Fruit fly (Drosophila melanogaster): ENCODE data around the gene CG14223.

The CG14223 gene

DNA sequence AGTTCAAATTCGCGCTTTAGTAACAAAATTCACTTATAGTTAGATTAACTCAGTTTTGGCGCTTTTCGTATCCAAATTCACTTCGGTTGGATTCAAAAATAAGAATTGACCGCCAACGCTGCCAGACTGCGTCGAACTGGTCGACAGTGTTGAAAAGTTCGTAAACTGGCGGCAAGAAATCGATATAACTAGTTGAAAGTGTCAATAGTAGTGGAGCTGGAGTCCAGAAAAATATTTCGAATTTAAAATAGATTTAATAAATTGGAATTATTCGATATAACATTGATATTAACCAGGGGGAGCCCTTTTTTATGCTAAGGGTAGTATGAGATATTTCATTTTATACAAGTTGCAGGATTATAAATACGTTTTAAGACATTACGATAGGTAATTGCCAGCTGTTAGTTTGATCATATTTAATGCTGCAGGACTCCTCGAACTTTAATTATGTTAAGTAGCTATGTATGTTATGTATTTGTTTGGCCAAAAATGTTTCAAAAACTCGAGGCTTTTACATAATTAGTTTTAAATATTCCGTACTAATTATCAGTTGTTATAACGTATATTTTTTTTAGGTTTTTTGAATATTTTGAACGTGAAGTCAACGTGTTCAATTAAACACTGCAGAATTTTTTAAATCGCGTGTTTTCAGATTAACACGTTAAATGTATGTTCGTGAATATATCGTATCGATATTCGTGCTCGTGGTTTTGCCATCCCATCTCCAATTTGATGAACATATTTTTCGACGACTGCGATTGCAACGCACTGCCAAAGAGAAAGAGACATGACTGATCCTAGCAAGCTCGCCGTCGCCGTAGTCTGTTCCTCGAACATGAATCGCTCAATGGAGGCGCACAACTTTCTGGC is at the start of gene CG14223, which contains the start of gene Ssu72 (continued):
- no peak for TF ChIP-seq slou (GFP tag; optimal IDR thresholded peaks at IDR 0.05)
- TF ChIP-seq Usf (GFP tag; optimal IDR thresholded peaks at IDR 0.05) = no peak
- no peak for TF ChIP-seq dan (GFP tag; IDR thresholded peaks at IDR 0.05)
- TF ChIP-seq corto (GFP tag; optimal IDR thresholded peaks at IDR 0.05) = no peak
- no peak for TF ChIP-seq CG12071 (GFP tag; optimal IDR thresholded peaks at IDR 0.05)
- TF ChIP-seq CG8944 (GFP tag; optimal IDR thresholded peaks at IDR 0.05) = no peak
- no peak for TF ChIP-seq CG31365 (tag; optimal IDR thresholded peaks at IDR 0.05)
- TF ChIP-seq E2f2 (GFP tag; IDR thresholded peaks at IDR 0.05) = peak; percentile 86
- TF ChIP-seq Ptx1 (GFP tag; IDR thresholded peaks at IDR 0.05) = no peak
- TF ChIP-seq CG34224 (GFP tag; IDR thresholded peaks at IDR 0.05; ENCODE audit: partially characterized antibody) = peak; percentile 75
- TF ChIP-seq Poxn (GFP tag; IDR thresholded peaks at IDR 0.05) = no peak
- TF ChIP-seq Hr3 (GFP tag; optimal IDR thresholded peaks at IDR 0.05) = no peak
- peak; percentile 57 for TF ChIP-seq HLH4C (GFP tag; IDR thresholded peaks at IDR 0.05; ENCODE audit: partially characterized antibody)
- no peak for TF ChIP-seq CG2712 (tag; optimal IDR thresholded peaks at IDR 0.05)
- no peak for TF ChIP-seq CG17912 (GFP tag; optimal IDR thresholded peaks at IDR 0.05)
- TF ChIP-seq CG10274 (GFP tag; optimal IDR thresholded peaks at IDR 0.05) = no peak
- TF ChIP-seq CG2116 (GFP tag; optimal IDR thresholded peaks at IDR 0.05) = peak; percentile 40
- TF ChIP-seq CG1603 (tag; optimal IDR thresholded peaks at IDR 0.05) = peak; percentile 45
- TF ChIP-seq sim (GFP tag; IDR thresholded peaks at IDR 0.05) = no peak
- no peak for TF ChIP-seq CG6854 (GFP tag; optimal IDR thresholded peaks at IDR 0.05)
- TF ChIP-seq CG7928 (GFP tag; optimal IDR thresholded peaks at IDR 0.05) = no peak
- no peak for TF ChIP-seq Doc2 (GFP tag; IDR thresholded peaks at IDR 0.05)
- TF ChIP-seq oc (tag; optimal IDR thresholded peaks at IDR 0.05) = no peak
- no peak for TF ChIP-seq CG14014 (GFP tag; IDR thresholded peaks at IDR 0.05)
- peak; percentile 64 for TF ChIP-seq ato (GFP tag; IDR thresholded peaks at IDR 0.05; ENCODE audit: partially characterized antibody)
- no peak for TF ChIP-seq CG1024 (GFP tag; IDR thresholded peaks at IDR 0.05)
- TF ChIP-seq CG12236 (GFP tag; optimal IDR thresholded peaks at IDR 0.05) = no peak
- TF ChIP-seq CG32772 (GFP tag; IDR thresholded peaks at IDR 0.05) = no peak
- TF ChIP-seq danr (GFP tag; IDR thresholded peaks at IDR 0.05) = no peak
- TF ChIP-seq NK7.1 (GFP tag; optimal IDR thresholded peaks at IDR 0.05) = no peak
- 0 out of 3 replicates have a peak, but pooled peaks have one; percentile 44 for TF ChIP-seq mld (GFP tag; IDR thresholded peaks at IDR 0.05; ENCODE audit: partially characterized antibody)
- no peak for TF ChIP-seq CG1602 (GFP tag; optimal IDR thresholded peaks at IDR 0.05)
- no peak for TF ChIP-seq CG10147 (GFP tag; optimal IDR thresholded peaks at IDR 0.05)
- peak; percentile 89 for TF ChIP-seq Dll (GFP tag; IDR thresholded peaks at IDR 0.05; ENCODE audit: partially characterized antibody)
- peak; percentile 8 for TF ChIP-seq CG18262 (tag; optimal IDR thresholded peaks at IDR 0.05)
- no peak for TF ChIP-seq CG12155 (GFP tag; optimal IDR thresholded peaks at IDR 0.05)
- no peak for TF ChIP-seq pita (GFP tag; optimal IDR thresholded peaks at IDR 0.05)
- no peak for TF ChIP-seq mirr (GFP tag; optimal IDR thresholded peaks at IDR 0.05)
- TF ChIP-seq nerfin-2 (GFP tag; IDR thresholded peaks at IDR 0.05; ENCODE audit: partially characterized antibody) = peak; percentile 70
- no peak for TF ChIP-seq luna (GFP tag; optimal IDR thresholded peaks at IDR 0.05)
- TF ChIP-seq Atf-2 (GFP tag; optimal IDR thresholded peaks at IDR 0.05) = no peak
- no peak for TF ChIP-seq CG4424 (GFP tag; optimal IDR thresholded peaks at IDR 0.05)
- TF ChIP-seq CG18476 (GFP tag; optimal IDR thresholded peaks at IDR 0.05) = no peak
- TF ChIP-seq Ets97D (GFP tag; optimal IDR thresholded peaks at IDR 0.05) = peak; percentile 33
- no peak for TF ChIP-seq cwo (GFP tag; optimal IDR thresholded peaks at IDR 0.05)
- TF ChIP-seq Dad (GFP tag; optimal IDR thresholded peaks at IDR 0.05) = no peak
- no peak for TF ChIP-seq ci (GFP tag; IDR thresholded peaks at IDR 0.05)
- no peak for TF ChIP-seq wek (GFP tag; optimal IDR thresholded peaks at IDR 0.05)
- no peak for TF ChIP-seq CG13894 (tag; optimal IDR thresholded peaks at IDR 0.05)

Data from whole organism, embryonic.